Fruit fly (Drosophila melanogaster) whole organism, embryonic: ENCODE data around the gene pit.
A peak's percentile ranks its signal among the peaks of the same experiment; 100 is the strongest.

Experiments used
- Ada2b ChIP-seq: fragments of 200-800 bp; sonication (Bioruptor generic); IDR thresholded peaks from 2 replicates; pipeline ENCODE4 v1.3.6; 2022; ENCODE audit warnings: missing biosample characterization, missing genetic modification characterization
- Adf1 ChIP-seq: fragments of 200-800 bp; sonication (Bioruptor generic); IDR thresholded peaks from 2 replicates; pipeline ENCODE4 v1.3.6; 2022; ENCODE audit warnings: missing biosample characterization, missing genetic modification characterization
- Asciz ChIP-seq: fragments of 200-800 bp; sonication (Bioruptor generic); optimal IDR thresholded peaks from 2 replicates; lab custom pipeline; 2017; ENCODE audit warnings: missing biosample characterization, mild to moderate bottlenecking, missing genetic modification characterization, missing genetic modification reagents
- Awh ChIP-seq: fragments of 200-800 bp; sonication (Bioruptor generic); IDR thresholded peaks from 2 replicates; pipeline ENCODE4, ENCODE4 v1.3.6; 2022; ENCODE audit warnings: missing biosample characterization, missing genetic modification characterization
- CG10321 ChIP-seq: fragments of 200-800 bp; sonication (Bioruptor generic); IDR thresholded peaks from 2 replicates; pipeline ENCODE4 v1.3.6; 2022; ENCODE audit warnings: missing biosample characterization, missing genetic modification characterization
- CG12104 ChIP-seq: fragments of 200-800 bp; sonication (Bioruptor generic); optimal IDR thresholded peaks from 3 replicates; lab custom pipeline; 2016; ENCODE audit warnings: missing biosample characterization, missing genetic modification characterization
- CG12155 ChIP-seq: fragments of 200-800 bp; sonication (Bioruptor generic); optimal IDR thresholded peaks from 3 replicates; lab custom pipeline; 2016; ENCODE audit warnings: missing biosample characterization, missing genetic modification characterization
- CG1529 ChIP-seq: fragments of 200-800 bp; sonication (Bioruptor generic); optimal IDR thresholded peaks from 3 replicates; lab custom pipeline; 2018; ENCODE audit warnings: missing biosample characterization, missing genetic modification characterization
- CG1647 ChIP-seq: fragments of 200-800 bp; sonication (Bioruptor generic); optimal IDR thresholded peaks from 3 replicates; lab custom pipeline; 2016; ENCODE audit warnings: missing biosample characterization, missing genetic modification characterization
- CG17612 ChIP-seq: fragments of 200-800 bp; sonication (Bioruptor generic); IDR thresholded peaks from 2 replicates; pipeline ENCODE4 v1.3.6; 2022; ENCODE audit warnings: missing biosample characterization, missing genetic modification characterization
- CG2129 ChIP-seq: fragments of 200-800 bp; sonication (Bioruptor generic); IDR thresholded peaks from 2 replicates; pipeline ENCODE4 v1.3.6; 2022; ENCODE audit warnings: missing biosample characterization, missing genetic modification characterization; ENCODE audit not compliant: partially characterized antibody
- CG3281 ChIP-seq: fragments of 200-800 bp; sonication (Bioruptor generic); optimal IDR thresholded peaks from 3 replicates; lab custom pipeline; 2017; ENCODE audit warnings: missing biosample characterization, mild to moderate bottlenecking, missing genetic modification characterization
- CG34422 ChIP-seq: fragments of 200-800 bp; sonication (Bioruptor generic); IDR thresholded peaks from 3 replicates; pipeline ENCODE4 v1.3.6; 2022; ENCODE audit warnings: missing biosample characterization, missing genetic modification characterization
- CG3995 ChIP-seq: fragments of 200-800 bp; sonication (Bioruptor generic); optimal IDR thresholded peaks from 3 replicates; lab custom pipeline; 2016; ENCODE audit warnings: missing biosample characterization, missing genetic modification characterization
- CG4282 ChIP-seq: fragments of 200-800 bp; sonication (Bioruptor generic); optimal IDR thresholded peaks from 2 replicates; lab custom pipeline; 2016; ENCODE audit warnings: missing biosample characterization, missing genetic modification characterization
- CG4707 ChIP-seq: fragments of 200-800 bp; sonication (Bioruptor generic); optimal IDR thresholded peaks from 2 replicates; lab custom pipeline; 2018; ENCODE audit warnings: missing biosample characterization, mild to moderate bottlenecking, missing genetic modification characterization, moderate library complexity
- CG5245 ChIP-seq: fragments of 200-800 bp; sonication (Bioruptor generic); optimal IDR thresholded peaks from 3 replicates; lab custom pipeline; 2016; ENCODE audit warnings: missing biosample characterization, missing genetic modification characterization
- CG6854 ChIP-seq: fragments of 200-800 bp; sonication (Bioruptor generic); optimal IDR thresholded peaks from 3 replicates; lab custom pipeline; 2017; ENCODE audit warnings: missing biosample characterization, mild to moderate bottlenecking, missing genetic modification characterization
- CG7928 ChIP-seq: fragments of 200-800 bp; sonication (Bioruptor generic); optimal IDR thresholded peaks from 2 replicates; lab custom pipeline; 2017; ENCODE audit warnings: missing biosample characterization, mild to moderate bottlenecking, missing genetic modification characterization
- CG8089 ChIP-seq: fragments of 200-800 bp; sonication (Bioruptor generic); optimal IDR thresholded peaks from 3 replicates; lab custom pipeline; 2016; ENCODE audit warnings: missing biosample characterization, missing genetic modification characterization
- CHES-1-like ChIP-seq: fragments of 200-800 bp; sonication (Bioruptor generic); optimal IDR thresholded peaks from 2 replicates; lab custom pipeline; 2016; ENCODE audit warnings: missing biosample characterization, missing genetic modification characterization
- Dp ChIP-seq: fragments of 200-800 bp; sonication (Bioruptor generic); optimal IDR thresholded peaks from 2 replicates; lab custom pipeline; 2018; ENCODE audit warnings: missing biosample characterization, mild to moderate bottlenecking, missing genetic modification characterization, moderate library complexity
- Dref ChIP-seq: fragments of 200-800 bp; sonication (Bioruptor generic); IDR thresholded peaks from 2 replicates; pipeline ENCODE4 v1.3.6; 2022; ENCODE audit warnings: missing biosample characterization, missing genetic modification characterization
- ERR ChIP-seq: fragments of 200-800 bp; sonication (Bioruptor generic); optimal IDR thresholded peaks from 2 replicates; lab custom pipeline; 2016; ENCODE audit warnings: missing biosample characterization, missing genetic modification characterization
- Ets65A ChIP-seq: fragments of 200-800 bp; sonication (Bioruptor generic); peaks from one replicate; lab custom pipeline; 2016; ENCODE audit warnings: missing biosample characterization, missing genetic modification characterization
- GATAe ChIP-seq: fragments of 200-800 bp; sonication (Bioruptor generic); conservative IDR thresholded peaks from 2 replicates; pipeline ENCODE4 v1.3.6; 2022; ENCODE audit warnings: missing biosample characterization, missing genetic modification characterization
- HHEX ChIP-seq: fragments of 200-800 bp; sonication (Bioruptor generic); optimal IDR thresholded peaks from 3 replicates; lab custom pipeline; 2017; ENCODE audit warnings: missing biosample characterization, mild to moderate bottlenecking, missing genetic modification characterization, missing genetic modification reagents
- HLH3B ChIP-seq: fragments of 200-800 bp; sonication (Bioruptor generic); IDR thresholded peaks from 2 replicates; pipeline ENCODE4 v1.3.6; 2022; ENCODE audit warnings: missing biosample characterization, missing genetic modification characterization
- Hr78 ChIP-seq, 2 experiments: fragments of 200-800 bp in 1 of 2; fragments of >200 bp in 1 of 2; sonication (Bioruptor generic) in 1 of 2; optimal IDR thresholded peaks; 2 replicates each; lab custom pipeline; 2017 to 2019; ENCODE audit warnings: missing biosample characterization in 2 of 2, missing genetic modification characterization in 2 of 2, mild to moderate bottlenecking in 1 of 2, moderate library complexity in 1 of 2
- Mes4 ChIP-seq: fragments of 200-800 bp; sonication (Bioruptor generic); optimal IDR thresholded peaks from 2 replicates; lab custom pipeline; 2016; ENCODE audit warnings: missing biosample characterization, missing genetic modification characterization
- Oaz ChIP-seq: fragments of 200-800 bp; sonication (Bioruptor generic); IDR thresholded peaks from 2 replicates; pipeline ENCODE4 v1.3.6; 2022; ENCODE audit warnings: missing biosample characterization, missing genetic modification characterization
- PHDP ChIP-seq: fragments of 200-800 bp; sonication (Bioruptor generic); optimal IDR thresholded peaks from 3 replicates; lab custom pipeline; 2018; ENCODE audit warnings: missing biosample characterization, mild to moderate bottlenecking, missing genetic modification characterization, moderate library complexity
- Poxn ChIP-seq: fragments of 200-800 bp; sonication (Bioruptor generic); IDR thresholded peaks from 2 replicates; pipeline ENCODE4 v1.3.6; 2022; ENCODE audit warnings: missing biosample characterization, missing genetic modification characterization
- ac ChIP-seq: fragments of 200-800 bp; sonication (Bioruptor generic); optimal IDR thresholded peaks from 3 replicates; lab custom pipeline; 2017; ENCODE audit warnings: missing biosample characterization, mild to moderate bottlenecking, missing genetic modification characterization
- bsh ChIP-seq, 2 experiments: fragments of 200-800 bp; sonication (Bioruptor generic); optimal IDR thresholded peaks; 2 replicates each; lab custom pipeline; 2017 to 2018; ENCODE audit warnings: mild to moderate bottlenecking in 2 of 2, missing biosample characterization in 2 of 2, missing genetic modification characterization in 2 of 2, moderate library complexity in 1 of 2
- dmrt99B ChIP-seq: fragments of 200-800 bp; sonication (Bioruptor generic); optimal IDR thresholded peaks from 2 replicates; lab custom pipeline; 2018; ENCODE audit warnings: missing biosample characterization, mild to moderate bottlenecking, missing genetic modification characterization, moderate library complexity
- en ChIP-seq: fragments of 200-800 bp; sonication (Bioruptor generic); optimal IDR thresholded peaks from 2 replicates; lab custom pipeline; 2016; ENCODE audit warnings: missing biosample characterization, missing genetic modification characterization
- exex ChIP-seq: fragments of 200-800 bp; sonication (Bioruptor generic); optimal IDR thresholded peaks from 4 replicates; lab custom pipeline; 2018; ENCODE audit warnings: missing biosample characterization, mild to moderate bottlenecking, missing genetic modification characterization, moderate library complexity
- gsb ChIP-seq: fragments of 200-800 bp; sonication (Bioruptor generic); IDR thresholded peaks from 2 replicates; pipeline ENCODE4 v1.3.6; 2022; ENCODE audit warnings: missing biosample characterization, missing genetic modification characterization
- jigr1 ChIP-seq: fragments of 200-800 bp; sonication (Bioruptor generic); IDR thresholded peaks from 3 replicates; pipeline ENCODE4 v1.3.6; 2022; ENCODE audit warnings: missing biosample characterization, missing genetic modification characterization
- kni ChIP-seq: fragments of 200-800 bp; sonication (Bioruptor generic); optimal IDR thresholded peaks from 3 replicates; lab custom pipeline; 2017; ENCODE audit warnings: mild to moderate bottlenecking, missing biosample characterization, missing genetic modification reagents, missing genetic modification characterization
- mld ChIP-seq: fragments of 200-800 bp; sonication (Bioruptor generic); IDR thresholded peaks from 3 replicates; pipeline ENCODE4 v1.3.6; 2022; ENCODE audit warnings: missing biosample characterization, missing genetic modification characterization; ENCODE audit not compliant: partially characterized antibody
- nau ChIP-seq: fragments of 200-800 bp; sonication (Bioruptor generic); optimal IDR thresholded peaks from 3 replicates; lab custom pipeline; 2017; ENCODE audit warnings: missing biosample characterization, mild to moderate bottlenecking, missing genetic modification characterization, missing genetic modification reagents
- onecut ChIP-seq: fragments of 200-800 bp; sonication (Bioruptor generic); IDR thresholded peaks from 2 replicates; pipeline ENCODE4 v1.3.6; 2022; ENCODE audit warnings: missing biosample characterization, missing genetic modification characterization
- otp ChIP-seq: fragments of 200-800 bp; sonication (Bioruptor generic); IDR thresholded peaks from 3 replicates; pipeline ENCODE4, ENCODE4 v1.3.6; 2022; ENCODE audit warnings: missing biosample characterization, missing genetic modification characterization
- run ChIP-seq: fragments of 200-800 bp; sonication (Bioruptor generic); optimal IDR thresholded peaks from 3 replicates; lab custom pipeline; 2018; ENCODE audit warnings: missing biosample characterization, mild to moderate bottlenecking, missing genetic modification characterization
- shn ChIP-seq: fragments of 200-800 bp; sonication (Bioruptor generic); optimal IDR thresholded peaks from 3 replicates; lab custom pipeline; 2016; ENCODE audit warnings: missing biosample characterization, missing genetic modification characterization
- so ChIP-seq: fragments of 200-800 bp; sonication (Bioruptor generic); IDR thresholded peaks from 3 replicates; pipeline ENCODE4 v1.3.6; 2022; ENCODE audit warnings: missing biosample characterization, missing genetic modification characterization
- wdn ChIP-seq: fragments of 200-800 bp; sonication (Bioruptor generic); IDR thresholded peaks from 2 replicates; pipeline ENCODE4 v1.3.6; 2022; ENCODE audit warnings: missing biosample characterization, missing genetic modification characterization

Gene pit

dm6 chr3R:22026922-22027742 is 7.0 kb upstream of the pit start, which contains the start of the genes Cchl and ND-42 (continued):
- TF ChIP-seq Ada2b (GFP tag; lab: Robert Waterston, UW) (peak; percentile 52), Dp (GFP tag; lab: Kevin White, UChicago) (peak; percentile 29), PHDP (tag; lab: Kevin White, UChicago) (peak; percentile 83), bsh (GFP tag; optimal IDR thresholded peaks at IDR 0.05; lab: Kevin White, UChicago) (peak; percentile 37 to 73), Asciz (GFP tag; lab: Kevin White, UChicago) (no peak), shn (peak; percentile 55), wdn (GFP tag; lab: Robert Waterston, UW) (no peak), mld (GFP tag; lab: Robert Waterston, UW) (no peak), CG8089 (GFP tag; lab: Kevin White, UChicago) (peak; percentile 52), CG3995 (GFP tag; lab: Kevin White, UChicago) (peak; percentile 71), so (no peak), CHES-1-like (GFP tag; lab: Kevin White, UChicago) (peak; percentile 57), GATAe (GFP tag; lab: Robert Waterston, UW) (no peak), Adf1 (GFP tag; lab: Robert Waterston, UW) (0 out of 2 replicates have a peak, but pooled peaks have one; percentile 19), Dref (GFP tag; lab: Robert Waterston, UW) (no peak), CG17612 (GFP tag; lab: Robert Waterston, UW) (no peak), kni (GFP tag; lab: Kevin White, UChicago) (peak; percentile 88), CG5245 (GFP tag; lab: Kevin White, UChicago) (peak; percentile 66), exex (tag; lab: Kevin White, UChicago) (peak; percentile 51), CG3281 (peak; percentile 85), Oaz (GFP tag; lab: Robert Waterston, UW) (no peak), CG12104 (GFP tag; lab: Kevin White, UChicago) (peak; percentile 81), ac (GFP tag; lab: Kevin White, UChicago) (no peak), Ets65A (GFP tag; lab: Kevin White, UChicago) (peak; percentile 97), Hr78 (GFP tag; optimal IDR thresholded peaks at IDR 0.05; lab: Kevin White, UChicago) (peak in 1 of 2 experiments; percentile 11), ERR (GFP tag; lab: Kevin White, UChicago) (peak; percentile 50), gsb (GFP tag; lab: Robert Waterston, UW) (0 out of 2 replicates have a peak, but pooled peaks have one; percentile 46), CG6854 (GFP tag; lab: Kevin White, UChicago) (peak; percentile 23), CG1529 (peak; percentile 67), HHEX (peak; percentile 77), CG34422 (GFP tag; lab: Robert Waterston, UW) (no peak; the same call in none of the 3 replicates), dmrt99B (tag; lab: Kevin White, UChicago) (no peak), CG4282 (peak; percentile 14), Poxn (GFP tag; lab: Robert Waterston, UW) (0 out of 2 replicates have a peak, but pooled peaks have one; percentile 3), CG4707 (GFP tag; lab: Kevin White, UChicago) (no peak), onecut (GFP tag; lab: Robert Waterston, UW) (peak; percentile 42; the same call in 1 of the 2 replicates), CG7928 (GFP tag; lab: Kevin White, UChicago) (peak; percentile 45), Mes4 (GFP tag; lab: Kevin White, UChicago) (peak; percentile 60), CG10321 (GFP tag; lab: Robert Waterston, UW) (peak; percentile 34; the same call in 1 of the 2 replicates), CG1647 (GFP tag; lab: Kevin White, UChicago) (peak; percentile 65), jigr1 (GFP tag; lab: Robert Waterston, UW) (peak; percentile 67; the same call in 1 of the 3 replicates), CG12155 (GFP tag; lab: Kevin White, UChicago) (peak; percentile 85), Awh (GFP tag; lab: Robert Waterston, UW) (0 out of 2 replicates have a peak, but pooled peaks have one; percentile 9), en (GFP tag; lab: Kevin White, UChicago) (peak; percentile 9), HLH3B (peak; percentile 69), otp (peak; percentile 42; the same call in 1 of the 3 replicates), nau (GFP tag; lab: Kevin White, UChicago) (no peak), run (tag; lab: Kevin White, UChicago) (peak; percentile 33), CG2129 (GFP tag; lab: Robert Waterston, UW) (peak; percentile 55)
